Fruit fly (Drosophila melanogaster) whole organism, pupa: Measurements from ENCODE around the gene Raf.

Experiments used
- CG32121 ChIP-seq: fragments of 200-800 bp; sonication (Bioruptor generic); IDR thresholded peaks from 2 replicates; pipeline ENCODE4 v1.3.6; 2022; ENCODE audit warnings: missing biosample characterization, missing genetic modification characterization
- Snoo ChIP-seq: fragments of 200-800 bp; sonication (Bioruptor generic); optimal IDR thresholded peaks from 3 replicates; lab custom pipeline; 2017; ENCODE audit warnings: missing biosample characterization, mild to moderate bottlenecking, missing genetic modification characterization, inconsistent platforms
- fd96Ca ChIP-seq: fragments of 200-800 bp; sonication (Bioruptor generic); IDR thresholded peaks from 3 replicates; pipeline ENCODE4 v1.3.6; 2022; ENCODE audit warnings: missing biosample characterization, missing genetic modification characterization

- TF ChIP-seq CG32121 (GFP tag; lab: Robert Waterston, UW) (no peak), Snoo (no peak), fd96Ca (GFP tag; lab: Robert Waterston, UW) (no peak)
Measured at dm6 chrX:2326828-2327227, 31.6 kb downstream of the Raf start, which contains the start of gene CG2854.
